Worm (Caenorhabditis elegans): ENCODE data around the gene C45B11.9.

- TF ChIP-seq unc-130 (GFP tag; optimal IDR thresholded peaks at IDR 0.05) (no peak), snpc-4 (GFP tag; optimal IDR thresholded peaks at IDR 0.05) (no peak), snpc-4 (tag; optimal IDR thresholded peaks at IDR 0.05) (no peak), ztf-22 (GFP tag; optimal IDR thresholded peaks at IDR 0.05) (no peak)
Observed at ce11 chrV:11022817-11023216, 17.3 kb upstream of the C45B11.9 start, which contains the start of the genes C13G3.12 and hot-6.
